Worm (Caenorhabditis elegans) whole organism, young adult: ENCODE data around the gene cnc-2.

Source experiments
- C06A6.2 ChIP-seq: fragments of 200-800 bp; sonication (Bioruptor generic); conservative IDR thresholded peaks from 2 replicates; pipeline ENCODE4 v1.3.6; 2022; ENCODE audit warnings: missing genetic modification characterization, missing compliant biosample characterization
- C17E4.6 ChIP-seq: fragments of 200-800 bp; sonication (Bioruptor generic); IDR thresholded peaks from 2 replicates; pipeline ENCODE4 v1.3.6; 2022; ENCODE audit warnings: missing genetic modification reagents, missing genetic modification characterization, missing compliant biosample characterization
- F22D6.2 ChIP-seq: sonication (generic microtip); optimal IDR thresholded peaks from 2 replicates; lab custom pipeline; 2016; ENCODE audit warnings: mild to moderate bottlenecking, missing genetic modification characterization, missing compliant biosample characterization
- F23B12.7 ChIP-seq: sonication (generic microtip); optimal IDR thresholded peaks from 2 replicates; lab custom pipeline; 2017; ENCODE audit warnings: missing genetic modification characterization, mild to moderate bottlenecking, missing compliant biosample characterization, antibody characterized with exemption, moderate library complexity; ENCODE audit not compliant: insufficient read depth
- F49E8.2 ChIP-seq: sonication (generic microtip); optimal IDR thresholded peaks from 3 replicates; lab custom pipeline; 2017; ENCODE audit warnings: missing genetic modification characterization, mild to moderate bottlenecking, missing compliant biosample characterization, antibody characterized with exemption, moderate library complexity; ENCODE audit not compliant: insufficient read depth
- F55B11.4 ChIP-seq: sonication (generic microtip); optimal IDR thresholded peaks from 2 replicates; lab custom pipeline; 2016; ENCODE audit warnings: missing compliant biosample characterization, missing genetic modification characterization, borderline replicate concordance; ENCODE audit not compliant: insufficient read depth
- Y53F4B.3 ChIP-seq: fragments of 200-800 bp; sonication (Bioruptor generic); IDR thresholded peaks from 2 replicates; pipeline ENCODE4 v1.3.6; 2022; ENCODE audit warnings: missing genetic modification reagents, missing genetic modification characterization, missing compliant biosample characterization
- Y67H2A.10 ChIP-seq: fragments of 200-800 bp; sonication (Bioruptor generic); conservative IDR thresholded peaks from 2 replicates; pipeline ENCODE4 v1.3.6; 2022; ENCODE audit warnings: missing genetic modification reagents, missing genetic modification characterization, missing compliant biosample characterization
- Y95B8A.8 ChIP-seq: fragments of 200-800 bp; sonication (Bioruptor generic); IDR thresholded peaks from 2 replicates; pipeline ENCODE4 v1.3.6; 2022; ENCODE audit warnings: missing genetic modification reagents, missing genetic modification characterization, missing compliant biosample characterization
- ama-1 ChIP-seq, 3 experiments: fragments of 150-350 bp in 1 of 3; sonication (generic microtip) in 2 of 3; optimal IDR thresholded peaks; 2 replicates each; lab custom pipeline; 2014 to 2018; ENCODE audit warnings: missing biosample characterization in 2 of 3, missing genetic modification characterization in 2 of 3, missing genetic modification reagents in 2 of 3
- attf-3 ChIP-seq: fragments of 200-800 bp; sonication (Bioruptor generic); conservative IDR thresholded peaks from 2 replicates; pipeline ENCODE4 v1.3.6; 2022; ENCODE audit warnings: missing genetic modification reagents, missing genetic modification characterization, missing compliant biosample characterization
- attf-6 ChIP-seq: fragments of 200-800 bp; sonication (Bioruptor generic); IDR thresholded peaks from 2 replicates; pipeline ENCODE4 v1.3.6; 2022; ENCODE audit warnings: missing genetic modification reagents, missing genetic modification characterization, missing compliant biosample characterization
- bed-1 ChIP-seq: fragments of 200-800 bp; sonication (Bioruptor generic); IDR thresholded peaks from 2 replicates; pipeline ENCODE4 v1.3.6; 2022; ENCODE audit warnings: missing genetic modification reagents, missing genetic modification characterization, missing compliant biosample characterization
- cebp-1 ChIP-seq, 2 experiments: fragments of 200-800 bp in 1 of 2; sonication (Bioruptor generic) in 1 of 2; sonication (generic microtip) in 1 of 2; IDR thresholded peaks in 1 of 2; optimal IDR thresholded peaks in 1 of 2; 2 replicates each; pipeline versions ENCODE4 v1.3.6 to Lab custom; 2017 to 2022; ENCODE audit warnings: missing compliant biosample characterization in 2 of 2, missing genetic modification characterization in 2 of 2, mild to moderate bottlenecking in 1 of 2, missing genetic modification reagents in 1 of 2, moderate library complexity in 1 of 2
- ceh-27 ChIP-seq: fragments of 200-800 bp; sonication (Bioruptor generic); optimal IDR thresholded peaks from 2 replicates; lab custom pipeline; 2018; ENCODE audit warnings: mild to moderate bottlenecking, missing genetic modification characterization, moderate library complexity, missing compliant biosample characterization
- ceh-58 ChIP-seq: fragments of 200-800 bp; sonication (Bioruptor generic); IDR thresholded peaks from 2 replicates; pipeline ENCODE4 v1.3.6; 2022; ENCODE audit warnings: missing genetic modification characterization, missing compliant biosample characterization
- chd-7 ChIP-seq: sonication (generic microtip); optimal IDR thresholded peaks from 2 replicates; lab custom pipeline; 2016; ENCODE audit warnings: mild to moderate bottlenecking, missing genetic modification characterization, moderate library complexity, missing compliant biosample characterization
- dox-1 ChIP-seq: fragments of 200-800 bp; sonication (Bioruptor generic); IDR thresholded peaks from 2 replicates; pipeline ENCODE4 v1.3.6; 2022; ENCODE audit warnings: missing genetic modification reagents, missing genetic modification characterization, missing compliant biosample characterization
- dpl-1 ChIP-seq: fragments of 150-350 bp; optimal IDR thresholded peaks from 2 replicates; lab custom pipeline; 2014; ENCODE audit warnings: missing biosample characterization, missing genetic modification reagents, missing genetic modification characterization
- efl-1 ChIP-seq: fragments of 150-350 bp; optimal IDR thresholded peaks from 2 replicates; lab custom pipeline; 2014; ENCODE audit warnings: missing biosample characterization, missing genetic modification reagents, missing genetic modification characterization
- egl-18 ChIP-seq: fragments of 200-800 bp; sonication (Bioruptor generic); IDR thresholded peaks from 2 replicates; pipeline ENCODE4 v1.3.6; 2022; ENCODE audit warnings: missing genetic modification reagents, missing genetic modification characterization, missing compliant biosample characterization
- egl-44 ChIP-seq: fragments of 200-800 bp; sonication (Bioruptor generic); IDR thresholded peaks from 2 replicates; pipeline ENCODE4 v1.3.6; 2022; ENCODE audit warnings: missing genetic modification reagents, missing genetic modification characterization, missing compliant biosample characterization
- ekl-4 ChIP-seq: fragments of 200-800 bp; sonication (Bioruptor generic); IDR thresholded peaks from 2 replicates; pipeline ENCODE4 v1.3.6; 2022; ENCODE audit warnings: missing genetic modification reagents, missing genetic modification characterization, missing compliant biosample characterization
- ets-4 ChIP-seq: fragments of 200-800 bp; sonication (Bioruptor generic); optimal IDR thresholded peaks from 2 replicates; lab custom pipeline; 2018; ENCODE audit warnings: mild to moderate bottlenecking, missing genetic modification characterization, missing compliant biosample characterization
- fkh-3 ChIP-seq: sonication (generic microtip); optimal IDR thresholded peaks from 2 replicates; lab custom pipeline; 2016; ENCODE audit warnings: mild to moderate bottlenecking, missing genetic modification characterization, missing compliant biosample characterization
- hlh-12 ChIP-seq: sonication (generic microtip); optimal IDR thresholded peaks from 2 replicates; lab custom pipeline; 2016; ENCODE audit warnings: missing genetic modification characterization, missing compliant biosample characterization
- lag-1 ChIP-seq: fragments of 200-800 bp; sonication (Bioruptor generic); IDR thresholded peaks from 2 replicates; pipeline ENCODE4 v1.3.6; 2022; ENCODE audit warnings: missing genetic modification reagents, missing genetic modification characterization, missing compliant biosample characterization
- lin-26 ChIP-seq: fragments of 200-800 bp; sonication (Bioruptor generic); IDR thresholded peaks from 2 replicates; pipeline ENCODE4 v1.3.6; 2022; ENCODE audit warnings: missing genetic modification reagents, missing genetic modification characterization, missing compliant biosample characterization
- lin-54 ChIP-seq: fragments of 200-800 bp; sonication (Bioruptor generic); optimal IDR thresholded peaks from 2 replicates; lab custom pipeline; 2018; ENCODE audit warnings: mild to moderate bottlenecking, missing genetic modification characterization, missing compliant biosample characterization
- lsl-1 ChIP-seq: fragments of 200-800 bp; sonication (Bioruptor generic); optimal IDR thresholded peaks from 2 replicates; lab custom pipeline; 2018; ENCODE audit warnings: mild to moderate bottlenecking, missing genetic modification characterization, moderate library complexity, missing compliant biosample characterization
- madf-3 ChIP-seq: fragments of 200-800 bp; sonication (Bioruptor generic); IDR thresholded peaks from 2 replicates; pipeline ENCODE4 v1.3.6; 2022; ENCODE audit warnings: missing genetic modification reagents, missing genetic modification characterization, missing compliant biosample characterization
- mcd-1 ChIP-seq: fragments of 200-800 bp; sonication (Bioruptor generic); IDR thresholded peaks from 2 replicates; pipeline ENCODE4 v1.3.6; 2022; ENCODE audit warnings: missing genetic modification reagents, missing genetic modification characterization, missing compliant biosample characterization
- nhr-120 ChIP-seq: fragments of 200-800 bp; sonication (Bioruptor generic); IDR thresholded peaks from 2 replicates; pipeline ENCODE4 v1.3.6; 2022; ENCODE audit warnings: missing genetic modification characterization, missing compliant biosample characterization
- nhr-179 ChIP-seq: sonication (generic microtip); optimal IDR thresholded peaks from 2 replicates; lab custom pipeline; 2016; ENCODE audit warnings: mild to moderate bottlenecking, missing genetic modification characterization, missing compliant biosample characterization
- nhr-80 ChIP-seq: sonication (generic microtip); optimal IDR thresholded peaks from 2 replicates; lab custom pipeline; 2016; ENCODE audit warnings: missing genetic modification characterization, missing compliant biosample characterization
- pha-4 ChIP-seq: fragments of 150-350 bp; sonication (generic microtip); optimal IDR thresholded peaks from 2 replicates; lab custom pipeline; 2014; ENCODE audit warnings: missing biosample characterization, missing genetic modification reagents, missing genetic modification characterization
- rcor-1 ChIP-seq: fragments of 200-800 bp; sonication (Bioruptor generic); IDR thresholded peaks from 2 replicates; pipeline ENCODE4 v1.3.6; 2022; ENCODE audit warnings: missing genetic modification reagents, missing genetic modification characterization, missing compliant biosample characterization
- sdz-38 ChIP-seq: sonication (generic microtip); optimal IDR thresholded peaks from 2 replicates; lab custom pipeline; 2016; ENCODE audit warnings: missing genotype, missing genetic modification characterization, missing compliant biosample characterization
- snpc-1.3 ChIP-seq: sonication (generic microtip); optimal IDR thresholded peaks from 2 replicates; lab custom pipeline; 2017; ENCODE audit warnings: missing genetic modification characterization, mild to moderate bottlenecking, missing compliant biosample characterization, antibody characterized with exemption, moderate library complexity, missing genotype, missing genetic modification reagents; ENCODE audit not compliant: insufficient read depth
- unc-130 ChIP-seq: sonication (generic microtip); optimal IDR thresholded peaks from 2 replicates; lab custom pipeline; 2016; ENCODE audit warnings: missing genetic modification reagents, missing genetic modification characterization, missing compliant biosample characterization
- zfh-2 ChIP-seq: fragments of 200-800 bp; sonication (Bioruptor generic); conservative IDR thresholded peaks from 2 replicates; pipeline ENCODE4 v1.3.6; 2022; ENCODE audit warnings: missing genetic modification reagents, missing genetic modification characterization, missing compliant biosample characterization
- ztf-22 ChIP-seq: fragments of 200-800 bp; sonication (Bioruptor generic); optimal IDR thresholded peaks from 2 replicates; lab custom pipeline; 2018; ENCODE audit warnings: mild to moderate bottlenecking, missing genetic modification characterization, moderate library complexity, missing compliant biosample characterization

Gene cnc-2

ce11 chrV:1474486-1475125, 24.6 kb upstream of the cnc-2 start, which contains the start of the genes F53E2.2 and unc-60 (continued):
- TF ChIP-seq F23B12.7 (tag; lab: Kevin White, UChicago) (no peak), attf-6 (no peak), sdz-38 (tag; lab: Kevin White, UChicago) (no peak), ceh-58 (GFP tag; lab: Robert Waterston, UW) (no peak), ama-1 (optimal IDR thresholded peaks at IDR 0.05; lab: Kevin White, UChicago) (no peak), ama-1 (GFP tag; optimal IDR thresholded peaks at IDR 0.05; lab: Kevin White, UChicago) (no peak), hlh-12 (tag; lab: Kevin White, UChicago) (no peak), pha-4 (no peak), efl-1 (GFP tag; lab: Kevin White, UChicago) (no peak), mcd-1 (peak; percentile 72), unc-130 (GFP tag; lab: Kevin White, UChicago) (no peak), F22D6.2 (tag; lab: Kevin White, UChicago) (no peak), Y53F4B.3 (GFP tag; lab: Robert Waterston, UW) (no peak), lsl-1 (GFP tag; lab: Kevin White, UChicago) (no peak), nhr-179 (tag; lab: Kevin White, UChicago) (no peak), bed-1 (GFP tag; lab: Robert Waterston, UW) (no peak), Y67H2A.10 (GFP tag; lab: Robert Waterston, UW) (no peak), cebp-1 (GFP tag; IDR thresholded peaks at IDR 0.05; lab: Robert Waterston, UW) (peak; percentile 21; the same call in 1 of the 2 replicates), cebp-1 (tag; optimal IDR thresholded peaks at IDR 0.05; lab: Kevin White, UChicago) (peak; percentile 79), attf-3 (no peak), C17E4.6 (GFP tag; lab: Robert Waterston, UW) (no peak), ets-4 (GFP tag; lab: Kevin White, UChicago) (no peak), egl-18 (GFP tag; lab: Robert Waterston, UW) (no peak), snpc-1.3 (tag; lab: Kevin White, UChicago) (no peak), dpl-1 (GFP tag; lab: Kevin White, UChicago) (no peak), lag-1 (no peak), F55B11.4 (tag; lab: Kevin White, UChicago) (no peak), lin-26 (GFP tag; lab: Robert Waterston, UW) (no peak), C06A6.2 (peak; percentile 47; the same call in 1 of the 2 replicates), lin-54 (no peak), egl-44 (GFP tag; lab: Robert Waterston, UW) (no peak; the same call in 1 of the 2 replicates), ekl-4 (peak; percentile 15; the same call in 1 of the 2 replicates), zfh-2 (GFP tag; lab: Robert Waterston, UW) (peak; percentile 97), fkh-3 (tag; lab: Kevin White, UChicago) (no peak), madf-3 (peak; percentile 36; the same call in 1 of the 2 replicates)
- TF ChIP-seq, all 124 proteins: peak for 29

ce11 chrV:1472569-1472968, 22.6 kb upstream of the cnc-2 start:
- TF ChIP-seq rcor-1 (GFP tag; lab: Robert Waterston, UW) (0 out of 2 replicates have a peak, but pooled peaks have one; percentile 26), chd-7 (no peak), dox-1 (GFP tag; lab: Robert Waterston, UW) (peak; percentile 19; the same call in 1 of the 2 replicates), attf-6 (no peak), lin-26 (GFP tag; lab: Robert Waterston, UW) (0 out of 2 replicates have a peak, but pooled peaks have one; percentile 9), Y95B8A.8 (no peak), ztf-22 (GFP tag; lab: Kevin White, UChicago) (no peak), nhr-80 (tag; lab: Kevin White, UChicago) (peak; percentile 39), F49E8.2 (tag; lab: Kevin White, UChicago) (no peak), nhr-120 (0 out of 2 replicates have a peak, but pooled peaks have one; percentile 7), ceh-27 (no peak), ekl-4 (peak; percentile 54; the same call in 1 of the 2 replicates)
